Fruit fly (Drosophila melanogaster): ENCODE results near the gene ppk.

ppk gene

dm6 chr2L:14400676-14401075 is 19.7 kb upstream of the ppk start:
- TF ChIP-seq CTCF (optimal IDR thresholded peaks at IDR 0.05) (no peak), CG8478 (optimal IDR thresholded peaks at IDR 0.05) (no peak)

dm6 chr2L:14399326-14399725 is 18.4 kb upstream of the ppk start:
- TF ChIP-seq CG8478 (optimal IDR thresholded peaks at IDR 0.05) = no peak
- no peak for TF ChIP-seq CTCF (optimal IDR thresholded peaks at IDR 0.05)

- TF ChIP-seq CTCF (optimal IDR thresholded peaks at IDR 0.05) (no peak), CG8478 (optimal IDR thresholded peaks at IDR 0.05) (no peak)
These were observed 17.6 kb upstream of the ppk start for dm6 chr2L:14398562-14398961.

- TF ChIP-seq CG8478 (optimal IDR thresholded peaks at IDR 0.05) (no peak), CTCF (optimal IDR thresholded peaks at IDR 0.05) (no peak)
These were observed 17.0 kb upstream of the ppk start for dm6 chr2L:14397948-14398347.

dm6 chr2L:14397067-14397598 is 16.2 kb upstream of the ppk start:
- TF ChIP-seq CTCF (optimal IDR thresholded peaks at IDR 0.05) (no peak), CG8478 (optimal IDR thresholded peaks at IDR 0.05) (no peak)

dm6 chr2L:14396263-14396662 is 15.3 kb upstream of the ppk start:
- TF ChIP-seq CG8478 (optimal IDR thresholded peaks at IDR 0.05) = no peak
- TF ChIP-seq CTCF (optimal IDR thresholded peaks at IDR 0.05) = no peak

- no peak for TF ChIP-seq CTCF (optimal IDR thresholded peaks at IDR 0.05)
- no peak for TF ChIP-seq CG8478 (optimal IDR thresholded peaks at IDR 0.05)
These were observed 14.1 kb upstream of the ppk start for dm6 chr2L:14395065-14395439.

- TF ChIP-seq CTCF (optimal IDR thresholded peaks at IDR 0.05) = no peak
- no peak for TF ChIP-seq CG8478 (optimal IDR thresholded peaks at IDR 0.05)
These were observed 13.5 kb upstream of the ppk start for dm6 chr2L:14394298-14395064.

- TF ChIP-seq CG8478 (optimal IDR thresholded peaks at IDR 0.05) = no peak
- TF ChIP-seq CTCF (optimal IDR thresholded peaks at IDR 0.05) = no peak
These were observed 12.6 kb upstream of the ppk start for dm6 chr2L:14393527-14393926.

- TF ChIP-seq CG8478 (optimal IDR thresholded peaks at IDR 0.05) (no peak), CTCF (optimal IDR thresholded peaks at IDR 0.05) (no peak)
These were observed 7.5 kb upstream of the ppk start for dm6 chr2L:14388448-14388847.

dm6 chr2L:14386522-14386921 is 5.5 kb upstream of the ppk start:
- no peak for TF ChIP-seq CTCF (optimal IDR thresholded peaks at IDR 0.05)
- no peak for TF ChIP-seq CG8478 (optimal IDR thresholded peaks at IDR 0.05)

dm6 chr2L:14381881-14382280 is 909 bp upstream of the ppk start:
- TF ChIP-seq CTCF (optimal IDR thresholded peaks at IDR 0.05) (no peak), CG8478 (optimal IDR thresholded peaks at IDR 0.05) (no peak)

dm6 chr2L:14376484-14377254 is 4.3 kb downstream of the ppk start:
- TF ChIP-seq CTCF (optimal IDR thresholded peaks at IDR 0.05) (no peak), CG8478 (optimal IDR thresholded peaks at IDR 0.05) (no peak)

- TF ChIP-seq CG8478 (optimal IDR thresholded peaks at IDR 0.05) = no peak
- no peak for TF ChIP-seq CTCF (optimal IDR thresholded peaks at IDR 0.05)
These were observed 6.9 kb downstream of the ppk start for dm6 chr2L:14374024-14374423.

dm6 chr2L:14373250-14373649 is 7.7 kb downstream of the ppk start:
- TF ChIP-seq CTCF (optimal IDR thresholded peaks at IDR 0.05) = no peak
- TF ChIP-seq CG8478 (optimal IDR thresholded peaks at IDR 0.05) = no peak

dm6 chr2L:14372254-14372717 is 8.7 kb downstream of the ppk start:
- TF ChIP-seq CG8478 (optimal IDR thresholded peaks at IDR 0.05) (no peak), CTCF (optimal IDR thresholded peaks at IDR 0.05) (no peak)
